Comparison of ENCODE assay signal across 3 worm cellular contexts in the genomic region with DNA sequence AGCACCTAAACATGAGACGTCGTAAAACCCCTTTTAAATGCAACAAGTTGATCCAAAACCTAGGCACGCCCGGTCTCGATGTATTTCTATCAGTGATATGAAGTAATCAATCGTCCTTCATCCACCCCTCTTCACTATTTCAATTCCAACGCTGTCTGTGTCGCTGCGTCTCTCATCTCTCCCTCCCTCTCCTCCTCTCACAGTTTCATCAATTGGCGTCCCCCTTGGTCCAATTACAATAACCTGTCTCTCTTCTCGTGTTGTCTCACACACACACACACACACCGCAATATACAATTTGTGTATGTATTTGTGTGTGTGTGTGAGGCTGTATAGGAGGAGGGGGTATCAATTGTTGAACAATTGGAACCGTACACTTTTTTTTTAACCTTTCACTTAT.
TF ChIP-seq lines count a peak whose summit lies in the region.

No protein-coding gene starts in this region.

TF ChIP-seq in whole organism, L1 larva, 84 proteins besides CTCF, POLR2A, EP300 and RAD21 (continued from another document and continues in another):
- TF ChIP-seq fos-1 (tag; optimal IDR thresholded peaks at IDR 0.05; lab: Kevin White, UChicago) (no peak), sox-4 (tag; optimal IDR thresholded peaks at IDR 0.05; lab: Kevin White, UChicago) (no peak), lin-15B (tag; optimal IDR thresholded peaks at IDR 0.05; lab: Kevin White, UChicago) (no peak), irx-1 (tag; optimal IDR thresholded peaks at IDR 0.05; lab: Kevin White, UChicago) (no peak), ceh-90 (tag; optimal IDR thresholded peaks at IDR 0.05; lab: Kevin White, UChicago) (no peak), hpl-2 (GFP tag; optimal IDR thresholded peaks at IDR 0.05; lab: Kevin White, UChicago) (no peak), ceh-8 (GFP tag; optimal IDR thresholded peaks at IDR 0.05; lab: Kevin White, UChicago) (no peak), blmp-1 (tag; optimal IDR thresholded peaks at IDR 0.05; lab: Kevin White, UChicago) (no peak), grh-1 (GFP tag; IDR thresholded peaks at IDR 0.05; lab: Robert Waterston, UW) (peak; percentile 33; the same call in 1 of the 2 replicates), mab-9 (GFP tag; IDR thresholded peaks at IDR 0.05; lab: Robert Waterston, UW) (no peak), fkh-4 (tag; optimal IDR thresholded peaks at IDR 0.05; lab: Kevin White, UChicago; ENCODE audit: borderline replicate concordance) (no peak), ceh-82 (tag; optimal IDR thresholded peaks at IDR 0.05; lab: Kevin White, UChicago) (no peak), lin-39 (tag; optimal IDR thresholded peaks at IDR 0.05; lab: Kevin White, UChicago) (no peak), nhr-12 (tag; optimal IDR thresholded peaks at IDR 0.05; lab: Kevin White, UChicago) (no peak), nhr-90 (tag; optimal IDR thresholded peaks at IDR 0.05; lab: Kevin White, UChicago; ENCODE audit: poor library complexity) (peak; percentile 30), nhr-28 (tag; optimal IDR thresholded peaks at IDR 0.05; lab: Kevin White, UChicago) (no peak), sup-37 (GFP tag; optimal IDR thresholded peaks at IDR 0.05; lab: Kevin White, UChicago) (no peak), unc-62 (GFP tag; optimal IDR thresholded peaks at IDR 0.05; lab: Kevin White, UChicago) (no peak), swsn-7 (tag; optimal IDR thresholded peaks at IDR 0.05; lab: Kevin White, UChicago) (no peak), nhr-20 (tag; optimal IDR thresholded peaks at IDR 0.05; lab: Kevin White, UChicago) (peak; percentile 52), zag-1 (tag; optimal IDR thresholded peaks at IDR 0.05; lab: Kevin White, UChicago) (no peak), lir-3 (tag; optimal IDR thresholded peaks at IDR 0.05; lab: Kevin White, UChicago; ENCODE audit: poor library complexity) (no peak), Y116A8C.19 (tag; optimal IDR thresholded peaks at IDR 0.05; lab: Kevin White, UChicago; ENCODE audit: borderline replicate concordance) (no peak), ztf-4 (tag; optimal IDR thresholded peaks at IDR 0.05; lab: Kevin White, UChicago) (no peak), ceh-63 (GFP tag; optimal IDR thresholded peaks at IDR 0.05; lab: Kevin White, UChicago) (no peak), C16A3.4 (tag; optimal IDR thresholded peaks at IDR 0.05; lab: Kevin White, UChicago) (no peak), efl-3 (GFP tag; optimal IDR thresholded peaks at IDR 0.05; lab: Kevin White, UChicago) (no peak), C04F5.9 (tag; optimal IDR thresholded peaks at IDR 0.05; lab: Kevin White, UChicago) (no peak), nhr-237 (tag; optimal IDR thresholded peaks at IDR 0.05; lab: Kevin White, UChicago) (no peak), nhr-71 (tag; optimal IDR thresholded peaks at IDR 0.05; lab: Kevin White, UChicago) (peak; percentile 38), aha-1 (tag; optimal IDR thresholded peaks at IDR 0.05; lab: Kevin White, UChicago) (no peak), fkh-8 (tag; optimal IDR thresholded peaks at IDR 0.05; lab: Kevin White, UChicago) (no peak), fkh-10 (GFP tag; optimal IDR thresholded peaks at IDR 0.05; lab: Kevin White, UChicago) (no peak), F16B12.6 (tag; optimal IDR thresholded peaks at IDR 0.05; lab: Kevin White, UChicago) (no peak), mep-1 (tag; optimal IDR thresholded peaks at IDR 0.05; lab: Kevin White, UChicago) (no peak), nhr-47 (tag; optimal IDR thresholded peaks at IDR 0.05; lab: Kevin White, UChicago) (no peak), lin-13 (GFP tag; optimal IDR thresholded peaks at IDR 0.05; lab: Kevin White, UChicago) (no peak), lsy-2 (tag; optimal IDR thresholded peaks at IDR 0.05; lab: Kevin White, UChicago) (peak in 1 of 2 experiments; percentile 40), rnt-1 (tag; optimal IDR thresholded peaks at IDR 0.05; lab: Kevin White, UChicago) (no peak), dsc-1 (tag; optimal IDR thresholded peaks at IDR 0.05; lab: Kevin White, UChicago) (no peak), ets-5 (GFP tag; IDR thresholded peaks at IDR 0.05; lab: Robert Waterston, UW) (no peak), unc-86 (tag; optimal IDR thresholded peaks at IDR 0.05; lab: Kevin White, UChicago) (no peak), mef-2 (tag; optimal IDR thresholded peaks at IDR 0.05; lab: Kevin White, UChicago) (no peak), lin-35 (GFP tag; optimal IDR thresholded peaks at IDR 0.05; lab: Kevin White, UChicago) (peak in 1 of 2 experiments; percentile 38)

TF ChIP-seq in whole organism, L2 larva, 48 proteins besides CTCF, POLR2A, EP300 and RAD21 (continued from another document):
- TF ChIP-seq unc-62 (GFP tag; optimal IDR thresholded peaks at IDR 0.05; lab: Kevin White, UChicago) = no peak
- no peak for TF ChIP-seq F13H6.1 (tag; optimal IDR thresholded peaks at IDR 0.05; lab: Kevin White, UChicago)
- TF ChIP-seq unc-39 (tag; optimal IDR thresholded peaks at IDR 0.05; lab: Kevin White, UChicago) = no peak
- TF ChIP-seq elt-3 (tag; optimal IDR thresholded peaks at IDR 0.05; lab: Kevin White, UChicago) = no peak
- TF ChIP-seq sma-9 (GFP tag; optimal IDR thresholded peaks at IDR 0.05; lab: Kevin White, UChicago) = no peak
- TF ChIP-seq sma-9 (tag; optimal IDR thresholded peaks at IDR 0.05; lab: Kevin White, UChicago) = no peak
- TF ChIP-seq lin-13 (GFP tag; optimal IDR thresholded peaks at IDR 0.05; lab: Kevin White, UChicago) = no peak
- TF ChIP-seq nhr-12 (tag; optimal IDR thresholded peaks at IDR 0.05; lab: Kevin White, UChicago) = no peak
- TF ChIP-seq unc-55 (GFP tag; optimal IDR thresholded peaks at IDR 0.05; lab: Kevin White, UChicago) = no peak
- no peak for TF ChIP-seq nhr-6 (tag; optimal IDR thresholded peaks at IDR 0.05; lab: Kevin White, UChicago)
- TF ChIP-seq ama-1 (optimal IDR thresholded peaks at IDR 0.05; lab: Kevin White, UChicago) = no peak
- no peak for TF ChIP-seq dmd-4 (tag; optimal IDR thresholded peaks at IDR 0.05; lab: Kevin White, UChicago)
- no peak for TF ChIP-seq peb-1 (tag; optimal IDR thresholded peaks at IDR 0.05; lab: Kevin White, UChicago)
- peak; percentile 48 for TF ChIP-seq sma-3 (GFP tag; optimal IDR thresholded peaks at IDR 0.05; lab: Kevin White, UChicago)
- TF ChIP-seq lin-39 (tag; optimal IDR thresholded peaks at IDR 0.05; lab: Kevin White, UChicago) = no peak
- TF ChIP-seq ztf-1 (GFP tag; conservative IDR thresholded peaks at IDR 0.05; lab: Robert Waterston, UW) = no peak
- no peak for TF ChIP-seq skn-1 (tag; optimal IDR thresholded peaks at IDR 0.05; lab: Kevin White, UChicago)
- no peak for TF ChIP-seq R02D3.7 (tag; optimal IDR thresholded peaks at IDR 0.05; lab: Kevin White, UChicago)
- peak; percentile 58 for TF ChIP-seq nhr-25 (tag; optimal IDR thresholded peaks at IDR 0.05; lab: Kevin White, UChicago)
- TF ChIP-seq nhr-129 (tag; optimal IDR thresholded peaks at IDR 0.05; lab: Kevin White, UChicago) = peak; percentile 49
- TF ChIP-seq aly-2 (tag; optimal IDR thresholded peaks at IDR 0.05; lab: Kevin White, UChicago) = no peak
- no peak for TF ChIP-seq nhr-10 (tag; optimal IDR thresholded peaks at IDR 0.05; lab: Kevin White, UChicago)
- no peak for TF ChIP-seq sem-4 (tag; optimal IDR thresholded peaks at IDR 0.05; lab: Kevin White, UChicago)
- TF ChIP-seq ceh-82 (tag; optimal IDR thresholded peaks at IDR 0.05; lab: Kevin White, UChicago) = no peak

TF ChIP-seq in whole organism, L4 larva, 104 proteins besides CTCF, POLR2A, EP300 and RAD21 (continued from another document):
- TF ChIP-seq dve-1 (tag; optimal IDR thresholded peaks at IDR 0.05; lab: Kevin White, UChicago; ENCODE audit: insufficient read depth) = peak; percentile 42
- TF ChIP-seq snpc-1.2 (GFP tag; IDR thresholded peaks at IDR 0.05; lab: Robert Waterston, UW) = no peak
- TF ChIP-seq egl-27 (tag; optimal IDR thresholded peaks at IDR 0.05; lab: Kevin White, UChicago) = no peak
- no peak for TF ChIP-seq rbr-2 (tag; optimal IDR thresholded peaks at IDR 0.05; lab: Kevin White, UChicago)
- TF ChIP-seq vab-7 (GFP tag; IDR thresholded peaks at IDR 0.05; lab: Robert Waterston, UW) = no peak
- no peak for TF ChIP-seq zfp-2 (tag; optimal IDR thresholded peaks at IDR 0.05; lab: Kevin White, UChicago)
- no peak for TF ChIP-seq nhr-11 (tag; optimal IDR thresholded peaks at IDR 0.05; lab: Kevin White, UChicago)
- no peak for TF ChIP-seq F44E2.7 (GFP tag; IDR thresholded peaks at IDR 0.05; lab: Robert Waterston, UW)
- no peak for TF ChIP-seq zag-1 (tag; optimal IDR thresholded peaks at IDR 0.05; lab: Kevin White, UChicago)
TF ChIP-seq in whole organism, L4 larva: peak in this region for 8.
